Fruit fly (Drosophila melanogaster): Measurements from ENCODE around the gene CG31457.
A peak's percentile ranks its signal among the peaks of the same experiment; 100 is the strongest.

Gene CG31457

DNA sequence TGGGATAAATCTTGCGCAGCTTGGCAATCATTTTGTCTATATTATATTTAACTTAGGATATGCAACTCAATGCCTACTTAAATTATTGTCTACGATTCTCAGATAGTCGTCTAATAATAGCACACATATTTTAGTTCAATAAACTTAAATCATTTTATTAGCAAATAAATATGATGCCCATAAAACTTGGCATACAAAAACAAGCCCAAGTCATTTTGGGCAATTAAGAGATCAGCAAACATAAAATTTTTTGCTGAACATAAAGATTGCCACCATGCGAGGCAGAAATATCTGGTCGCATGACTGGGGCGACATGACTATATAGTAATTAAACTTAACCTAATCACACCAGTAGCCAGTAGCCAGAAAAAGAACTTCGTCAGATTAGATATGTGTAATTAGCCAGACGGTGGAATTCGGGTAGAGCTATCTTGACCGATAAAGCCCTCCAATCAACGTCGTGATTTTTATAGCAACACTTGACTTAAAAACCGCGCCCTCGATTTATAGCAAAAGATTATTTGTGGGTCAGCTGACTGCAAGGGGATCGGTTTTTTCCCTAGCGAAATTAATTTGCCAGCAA is 33.6 kb upstream of the CG31457 start, which contains the start of gene CG13829 (continued):
- no peak for TF ChIP-seq Trl (optimal IDR thresholded peaks at IDR 0.05)
- TF ChIP-seq Trl (GFP tag; optimal IDR thresholded peaks at IDR 0.05): no peak
- no peak for TF ChIP-seq crol (GFP tag; IDR thresholded peaks at IDR 0.05)
- no peak for TF ChIP-seq CG30431 (GFP tag; optimal IDR thresholded peaks at IDR 0.05)
- no peak for TF ChIP-seq pita (GFP tag; optimal IDR thresholded peaks at IDR 0.05)
- no peak for TF ChIP-seq CG17829 (tag; optimal IDR thresholded peaks at IDR 0.05)
- TF ChIP-seq CG3407 (GFP tag; optimal IDR thresholded peaks at IDR 0.05): no peak
- TF ChIP-seq CG6854 (GFP tag; optimal IDR thresholded peaks at IDR 0.05): no peak
- TF ChIP-seq fd102C (GFP tag; optimal IDR thresholded peaks at IDR 0.05): no peak
- TF ChIP-seq lbe (GFP tag; optimal IDR thresholded peaks at IDR 0.05): no peak
- TF ChIP-seq CG7786 (GFP tag; optimal IDR thresholded peaks at IDR 0.05): no peak
- TF ChIP-seq ftz-f1 (GFP tag; optimal IDR thresholded peaks at IDR 0.05): no peak
- TF ChIP-seq Hey (tag; optimal IDR thresholded peaks at IDR 0.05): peak; percentile 6
- peak; percentile 54 for TF ChIP-seq CG13894 (tag; optimal IDR thresholded peaks at IDR 0.05)
- no peak for TF ChIP-seq slbo (GFP tag; IDR thresholded peaks at IDR 0.05)
- TF ChIP-seq CG6689 (GFP tag; IDR thresholded peaks at IDR 0.05): no peak
- TF ChIP-seq CG12769 (tag; optimal IDR thresholded peaks at IDR 0.05): peak; percentile 8
- TF ChIP-seq D (optimal IDR thresholded peaks at IDR 0.05): no peak
- TF ChIP-seq D (GFP tag; optimal IDR thresholded peaks at IDR 0.05): no peak
- peak; percentile 7 for TF ChIP-seq grau (tag; optimal IDR thresholded peaks at IDR 0.05)
- peak; percentile 32 for TF ChIP-seq BtbVII (GFP tag; optimal IDR thresholded peaks at IDR 0.05)
- peak; percentile 97 for TF ChIP-seq sd (tag; optimal IDR thresholded peaks at IDR 0.05)
- no peak for TF ChIP-seq HLH54F (GFP tag; optimal IDR thresholded peaks at IDR 0.05)
- TF ChIP-seq D19B (GFP tag; optimal IDR thresholded peaks at IDR 0.05): no peak
- peak; percentile 52 for TF ChIP-seq gro (GFP tag; optimal IDR thresholded peaks at IDR 0.05)
- TF ChIP-seq sug (tag; optimal IDR thresholded peaks at IDR 0.05): peak; percentile 93
- no peak for TF ChIP-seq Ptx1 (GFP tag; IDR thresholded peaks at IDR 0.05)
- TF ChIP-seq NFAT (GFP tag; IDR thresholded peaks at IDR 0.05): no peak
- no peak for TF ChIP-seq ap (GFP tag; IDR thresholded peaks at IDR 0.05)
- TF ChIP-seq CG15011 (GFP tag; optimal IDR thresholded peaks at IDR 0.05): no peak
- peak; percentile 36 for TF ChIP-seq gem (tag; optimal IDR thresholded peaks at IDR 0.05)
- no peak for TF ChIP-seq kah (GFP tag; optimal IDR thresholded peaks at IDR 0.05)
- TF ChIP-seq sima (GFP tag; optimal IDR thresholded peaks at IDR 0.05): no peak
- TF ChIP-seq Hmr (GFP tag; optimal IDR thresholded peaks at IDR 0.05): peak; percentile 22
- peak; percentile 21; the same call in 1 of the 2 replicates for TF ChIP-seq Lim3 (GFP tag; IDR thresholded peaks at IDR 0.05)
- TF ChIP-seq Elba2 (GFP tag; optimal IDR thresholded peaks at IDR 0.05): no peak
- no peak for TF ChIP-seq pfk (GFP tag; optimal IDR thresholded peaks at IDR 0.05)
- no peak for TF ChIP-seq Oli (tag; optimal IDR thresholded peaks at IDR 0.05)
- TF ChIP-seq Sin3A (optimal IDR thresholded peaks at IDR 0.05): no peak
- TF ChIP-seq chn (GFP tag; optimal IDR thresholded peaks at IDR 0.05): no peak
- no peak for TF ChIP-seq Doc2 (GFP tag; IDR thresholded peaks at IDR 0.05)
- no peak for TF ChIP-seq CG15601 (tag; optimal IDR thresholded peaks at IDR 0.05)
- TF ChIP-seq CG10209 (GFP tag; optimal IDR thresholded peaks at IDR 0.05): no peak
- TF ChIP-seq otp (GFP tag; IDR thresholded peaks at IDR 0.05): no peak
- peak; percentile 7 for TF ChIP-seq CG15514 (GFP tag; optimal IDR thresholded peaks at IDR 0.05)
- TF ChIP-seq dpn (GFP tag; optimal IDR thresholded peaks at IDR 0.05): no peak
- no peak for TF ChIP-seq NC2β (GFP tag; optimal IDR thresholded peaks at IDR 0.05)
- no peak for TF ChIP-seq CG3995 (GFP tag; optimal IDR thresholded peaks at IDR 0.05)
- TF ChIP-seq CG14710 (tag; optimal IDR thresholded peaks at IDR 0.05): no peak
- no peak for TF ChIP-seq CG11085 (GFP tag; IDR thresholded peaks at IDR 0.05)
- TF ChIP-seq Optix (GFP tag; IDR thresholded peaks at IDR 0.05): no peak
- no peak for TF ChIP-seq CG15269 (tag; optimal IDR thresholded peaks at IDR 0.05)
